Worm (Caenorhabditis elegans) whole organism, late embryonic: ENCODE measurements around the gene ptp-1.

Experiments used
- ceh-24 ChIP-seq: sonication (generic microtip); optimal IDR thresholded peaks from 2 replicates; lab custom pipeline; 2016; ENCODE audit warnings: mild to moderate bottlenecking, missing genetic modification characterization, missing compliant biosample characterization
- lim-6 ChIP-seq: sonication (generic microtip); optimal IDR thresholded peaks from 2 replicates; lab custom pipeline; 2016; ENCODE audit warnings: missing genetic modification characterization, missing compliant biosample characterization
- nhr-11 ChIP-seq: fragments of 150-350 bp; optimal IDR thresholded peaks from 2 replicates; lab custom pipeline; 2014; ENCODE audit warnings: missing biosample characterization, missing genetic modification characterization
- pat-9 ChIP-seq: fragments of 200-800 bp; sonication (Bioruptor generic); optimal IDR thresholded peaks from 2 replicates; lab custom pipeline; 2018; ENCODE audit warnings: mild to moderate bottlenecking, missing genetic modification characterization, moderate library complexity, missing compliant biosample characterization
- sdc-2 ChIP-seq: sonication (generic microtip); optimal IDR thresholded peaks from 2 replicates; lab custom pipeline; 2016; ENCODE audit warnings: missing genotype, missing genetic modification characterization, missing compliant biosample characterization

DNA sequence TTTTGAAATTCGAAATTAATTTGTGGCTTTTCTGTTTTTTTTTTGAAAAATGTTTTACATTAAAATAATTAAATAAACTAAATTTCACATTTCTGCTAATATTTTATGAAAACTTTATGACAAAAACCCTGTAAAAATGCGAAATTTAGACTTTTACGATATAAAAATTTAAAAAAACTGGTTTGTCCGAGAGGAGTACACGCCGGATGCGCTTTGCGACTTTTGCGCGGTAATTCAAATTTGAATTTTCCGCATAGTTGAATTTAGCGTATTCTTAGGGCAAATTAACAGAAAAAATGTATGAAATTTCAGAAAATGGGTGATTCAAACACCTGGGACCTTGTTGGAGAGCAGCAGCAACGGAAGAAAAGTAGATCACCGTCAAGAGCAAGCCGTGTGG, 53.6 kb downstream of the ptp-1 start, which contains the start of gene unc-93:
- TF ChIP-seq lim-6 (tag; lab: Kevin White, UChicago) (no peak), ceh-24 (no peak), nhr-11 (tag; lab: Kevin White, UChicago) (no peak), sdc-2 (no peak), pat-9 (tag; lab: Kevin White, UChicago) (no peak)
